Worm (Caenorhabditis elegans): ENCODE measurements around the gene ceh-23.

DNA sequence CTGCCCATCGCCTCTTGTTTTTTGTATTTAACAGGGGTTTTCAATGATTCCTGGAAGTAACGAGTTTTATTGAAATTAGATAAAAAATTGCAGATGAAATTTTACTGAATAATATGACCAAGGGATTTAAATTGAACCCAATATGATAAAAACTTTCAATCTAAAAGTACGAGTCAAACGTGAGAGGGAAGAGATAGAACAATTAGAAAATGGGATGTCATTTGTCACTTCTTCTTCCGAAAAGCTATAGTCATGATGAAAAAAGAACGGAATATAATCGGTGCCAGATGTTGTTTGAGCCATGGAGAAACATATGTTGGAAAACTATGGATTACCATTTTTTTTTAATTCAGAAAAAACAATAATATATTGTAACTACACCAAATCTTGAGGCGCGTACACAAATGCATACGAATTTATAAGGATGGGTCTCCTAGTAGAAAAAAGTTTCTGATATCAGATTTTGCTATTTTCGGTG is 39.5 kb downstream of the ceh-23 start, which contains the start of gene sup-18:
- TF ChIP-seq W03F9.2 (tag; optimal IDR thresholded peaks at IDR 0.05) (no peak), dao-5 (tag; optimal IDR thresholded peaks at IDR 0.05) (no peak)
